Worm (Caenorhabditis elegans): ENCODE measurements around the gene abu-11.

ce11 chrII:178146-178545 lies 16.2 kb downstream of the abu-11 start:
- TF ChIP-seq tab-1 (GFP tag; IDR thresholded peaks at IDR 0.05): no peak
- TF ChIP-seq T22C8.4 (GFP tag; IDR thresholded peaks at IDR 0.05): no peak
- TF ChIP-seq ref-1 (GFP tag; conservative IDR thresholded peaks at IDR 0.05): no peak
- no peak for TF ChIP-seq flt-1 (GFP tag; IDR thresholded peaks at IDR 0.05)
- TF ChIP-seq ztf-23 (GFP tag; IDR thresholded peaks at IDR 0.05): no peak
- TF ChIP-seq cog-1 (tag; optimal IDR thresholded peaks at IDR 0.05): no peak
- no peak for TF ChIP-seq ztf-29 (GFP tag; IDR thresholded peaks at IDR 0.05)
- no peak for TF ChIP-seq klf-2 (GFP tag; conservative IDR thresholded peaks at IDR 0.05)

Measured in whole organism, midembryonic.